Fruit fly (Drosophila melanogaster): Measurements from ENCODE around the gene PGRP-LF.

DNA sequence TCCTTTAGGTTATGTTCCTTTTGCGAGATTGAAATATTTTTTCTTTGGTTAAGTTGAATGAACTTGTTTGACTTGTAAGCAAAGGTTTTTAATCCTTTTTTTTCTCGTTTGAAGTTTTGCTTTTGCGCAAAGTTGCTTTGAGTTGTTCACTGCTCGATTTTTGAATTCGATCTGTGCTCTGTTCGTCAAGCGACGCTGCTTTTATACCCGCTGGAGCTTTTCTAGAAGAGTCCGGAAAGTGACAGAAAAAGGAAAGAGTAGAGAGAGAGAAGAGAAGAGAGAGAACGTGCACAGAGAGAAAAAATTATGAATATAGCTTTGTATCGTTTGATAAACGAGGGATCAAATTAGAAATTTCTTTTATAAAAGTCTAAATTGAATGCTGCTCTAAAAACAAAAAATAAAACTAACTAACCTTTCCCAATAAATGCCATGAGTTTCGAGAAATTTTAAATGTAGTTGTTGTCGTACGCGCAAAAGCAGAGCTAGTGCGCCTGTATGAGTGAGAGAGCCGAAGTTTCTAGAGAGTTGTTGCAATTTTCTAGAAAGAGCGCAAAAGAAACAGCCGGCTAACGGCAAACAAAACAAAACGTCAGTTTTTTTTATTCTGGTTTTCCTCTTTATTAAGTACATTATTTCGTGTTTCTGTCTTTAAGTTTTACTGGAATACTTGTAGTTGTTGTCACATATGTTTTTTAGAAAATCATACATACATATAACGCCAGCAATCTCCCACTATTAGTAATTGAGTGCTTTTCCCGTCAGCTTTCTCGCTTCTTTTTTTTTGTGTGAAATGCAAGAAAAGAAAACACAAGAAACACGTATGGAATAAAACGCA is 28.0 kb downstream of the PGRP-LF start, which contains the start of gene Hsp26:
- TF ChIP-seq lola (GFP tag; optimal IDR thresholded peaks at IDR 0.05) (no peak), Rel (GFP tag; optimal IDR thresholded peaks at IDR 0.05) (peak; percentile 0), Rel (tag; optimal IDR thresholded peaks at IDR 0.05) (peak; percentile 52), Hr83 (GFP tag; optimal IDR thresholded peaks at IDR 0.05; ENCODE audit: poor library complexity, severe bottlenecking) (peak; percentile 6)
